Fruit fly (Drosophila melanogaster) S2 (cell line): ENCODE data around the gene Hers.
"Not testable (repeated sequence)": the region's sequence is repeated elsewhere in the genome, so short reads cannot be mapped to it uniquely, and the experiment has no call there.

Experiments
- CG8478 ChIP-seq: fragments of >200 bp; optimal IDR thresholded peaks from 2 replicates; lab custom pipeline; 2018
- CTCF ChIP-seq, 2 experiments: fragments of >200 bp; optimal IDR thresholded peaks; 2 replicates each; lab custom pipeline; 2018

Gene Hers

dm6 chrX:19953508-19953907 is 87.6 kb downstream of the Hers start, which contains the start of gene CG45494:
Gene CG45494, minus strand, starts transcription at chrX:19953608.
- not testable (repeated sequence) for TF ChIP-seq CTCF (optimal IDR thresholded peaks at IDR 0.05; lab: Kevin White, UChicago); CG8478 (lab: Kevin White, UChicago)
